Worm (Caenorhabditis elegans) whole organism, L4 larva: Measurements from ENCODE around the gene nhl-1.

ENCODE experiments used
- D1046.2 ChIP-seq: fragments of 200-800 bp; sonication (Bioruptor generic); IDR thresholded peaks from 2 replicates; pipeline ENCODE4 v1.3.6; 2022; ENCODE audit warnings: missing genetic modification characterization, missing compliant biosample characterization
- F10B5.3 ChIP-seq: sonication (generic microtip); optimal IDR thresholded peaks from 2 replicates; lab custom pipeline; 2016; ENCODE audit warnings: mild to moderate bottlenecking, missing genetic modification characterization, missing compliant biosample characterization
- F37D6.2 ChIP-seq: sonication (generic microtip); optimal IDR thresholded peaks from 2 replicates; lab custom pipeline; 2016; ENCODE audit warnings: mild to moderate bottlenecking, missing genetic modification characterization, missing compliant biosample characterization
- F44E2.7 ChIP-seq: fragments of 200-800 bp; sonication (Bioruptor generic); IDR thresholded peaks from 2 replicates; pipeline ENCODE4 v2.1.2; 2022; ENCODE audit warnings: missing genetic modification characterization, missing compliant biosample characterization
- R02D3.7 ChIP-seq: fragments of 150-350 bp; sonication (generic microtip); optimal IDR thresholded peaks from 3 replicates; lab custom pipeline; 2014; ENCODE audit warnings: missing biosample characterization, missing genetic modification characterization
- aha-1 ChIP-seq: fragments of 150-350 bp; peaks from one replicate; lab custom pipeline; 2014; ENCODE audit warnings: missing biosample characterization, missing genetic modification characterization
- aly-2 ChIP-seq: sonication (generic microtip); optimal IDR thresholded peaks from 2 replicates; lab custom pipeline; 2018; ENCODE audit warnings: missing biosample characterization, missing genetic modification characterization
- ceh-20 ChIP-seq: fragments of 200-800 bp; sonication (Bioruptor generic); IDR thresholded peaks from 2 replicates; pipeline ENCODE4 v1.3.6; 2022; ENCODE audit warnings: missing genetic modification reagents, missing genetic modification characterization, missing compliant biosample characterization
- ceh-28 ChIP-seq: fragments of 150-350 bp; optimal IDR thresholded peaks from 2 replicates; lab custom pipeline; 2014; ENCODE audit warnings: missing biosample characterization, missing genetic modification reagents, missing genetic modification characterization
- ctbp-1 ChIP-seq: fragments of 200-800 bp; sonication (Bioruptor generic); IDR thresholded peaks from 2 replicates; pipeline ENCODE4 v1.3.6; 2022; ENCODE audit warnings: missing genetic modification reagents, missing genetic modification characterization, missing compliant biosample characterization
- dmd-6 ChIP-seq: fragments of 200-800 bp; sonication (Bioruptor generic); IDR thresholded peaks from 2 replicates; pipeline ENCODE4 v1.3.6; 2022; ENCODE audit warnings: missing genetic modification reagents, missing genetic modification characterization, missing compliant biosample characterization
- dpl-1 ChIP-seq: fragments of 150-350 bp; optimal IDR thresholded peaks from 2 replicates; lab custom pipeline; 2014; ENCODE audit warnings: missing biosample characterization, missing genetic modification reagents, missing genetic modification characterization
- dve-1 ChIP-seq: sonication (generic microtip); optimal IDR thresholded peaks from 2 replicates; lab custom pipeline; 2017; ENCODE audit warnings: antibody characterized with exemption, mild to moderate bottlenecking, missing genetic modification characterization, missing compliant biosample characterization; ENCODE audit not compliant: insufficient read depth
- fkh-10 ChIP-seq: fragments of 150-350 bp; optimal IDR thresholded peaks from 2 replicates; lab custom pipeline; 2014; ENCODE audit warnings: missing biosample characterization, missing genetic modification reagents, missing genetic modification characterization
- gei-8 ChIP-seq: fragments of 200-800 bp; sonication (Bioruptor generic); optimal IDR thresholded peaks from 2 replicates; lab custom pipeline; 2018; ENCODE audit warnings: mild to moderate bottlenecking, missing genetic modification characterization, missing compliant biosample characterization
- hif-1 ChIP-seq, 2 experiments: sonication (generic microtip); optimal IDR thresholded peaks; 2 replicates each; lab custom pipeline; 2016 to 2017; ENCODE audit warnings: missing compliant biosample characterization in 2 of 2, missing genetic modification characterization in 2 of 2, missing genetic modification reagents in 2 of 2, missing genotype in 2 of 2, mild to moderate bottlenecking in 1 of 2
- hlh-11 ChIP-seq: fragments of 200-800 bp; sonication (Bioruptor generic); optimal IDR thresholded peaks from 2 replicates; lab custom pipeline; 2018; ENCODE audit warnings: mild to moderate bottlenecking, missing genetic modification characterization, missing compliant biosample characterization
- lim-7 ChIP-seq: fragments of 200-800 bp; sonication (Bioruptor generic); IDR thresholded peaks from 2 replicates; pipeline ENCODE4 v1.3.6; 2022; ENCODE audit warnings: missing genetic modification characterization, missing compliant biosample characterization
- lin-1 ChIP-seq: fragments of 200-800 bp; sonication (Bioruptor generic); IDR thresholded peaks from 2 replicates; pipeline ENCODE4 v1.3.6; 2022; ENCODE audit warnings: missing genetic modification reagents, missing genetic modification characterization, missing compliant biosample characterization
- lin-13 ChIP-seq: fragments of 150-350 bp; optimal IDR thresholded peaks from 2 replicates; lab custom pipeline; 2014; ENCODE audit warnings: missing biosample characterization, missing genetic modification reagents, missing genetic modification characterization
- lin-15B ChIP-seq: fragments of 150-350 bp; sonication (generic microtip); optimal IDR thresholded peaks from 3 replicates; lab custom pipeline; 2014; ENCODE audit warnings: missing biosample characterization, missing genetic modification characterization
- madf-5 ChIP-seq, 2 experiments: fragments of 200-800 bp; sonication (Bioruptor generic); IDR thresholded peaks; 2 replicates each; pipeline ENCODE4 v1.3.6; 2022; ENCODE audit warnings: missing compliant biosample characterization in 2 of 2, missing genetic modification characterization in 2 of 2
- mdl-1 ChIP-seq, 2 experiments: fragments of 150-350 bp in 1 of 2; sonication (generic microtip) in 1 of 2; optimal IDR thresholded peaks; 2 replicates each; lab custom pipeline; 2014 to 2017; ENCODE audit warnings: missing biosample characterization in 2 of 2, missing genetic modification characterization in 2 of 2
- mdt-29 ChIP-seq: fragments of 200-800 bp; sonication (Bioruptor generic); IDR thresholded peaks from 2 replicates; pipeline ENCODE4 v1.3.6; 2022; ENCODE audit warnings: missing genetic modification reagents, missing genetic modification characterization, missing compliant biosample characterization
- mep-1 ChIP-seq: fragments of 150-350 bp; sonication (generic microtip); optimal IDR thresholded peaks from 3 replicates; lab custom pipeline; 2014; ENCODE audit warnings: missing biosample characterization, missing genetic modification characterization
- mes-2 ChIP-seq: sonication (generic microtip); optimal IDR thresholded peaks from 2 replicates; lab custom pipeline; 2016; ENCODE audit warnings: missing genotype, mild to moderate bottlenecking, missing genetic modification characterization, missing compliant biosample characterization; ENCODE audit not compliant: poor library complexity, severe bottlenecking
- mxl-2 ChIP-seq: fragments of 200-800 bp; sonication (Bioruptor generic); conservative IDR thresholded peaks from 2 replicates; pipeline ENCODE4 v1.3.6; 2022; ENCODE audit warnings: missing genetic modification reagents, missing genetic modification characterization, missing compliant biosample characterization
- nhr-102 ChIP-seq: sonication (generic microtip); optimal IDR thresholded peaks from 2 replicates; lab custom pipeline; 2016; ENCODE audit warnings: mild to moderate bottlenecking, missing genetic modification characterization, moderate library complexity, missing compliant biosample characterization
- nhr-11 ChIP-seq: fragments of 150-350 bp; optimal IDR thresholded peaks from 2 replicates; lab custom pipeline; 2014; ENCODE audit warnings: missing biosample characterization, missing genetic modification characterization
- nhr-237 ChIP-seq: sonication (generic microtip); optimal IDR thresholded peaks from 2 replicates; lab custom pipeline; 2017; ENCODE audit warnings: missing biosample characterization, missing genetic modification characterization
- nhr-28 ChIP-seq: fragments of 150-350 bp; optimal IDR thresholded peaks from 2 replicates; lab custom pipeline; 2014; ENCODE audit warnings: missing biosample characterization, missing genetic modification characterization
- nhr-48 ChIP-seq: sonication (generic microtip); optimal IDR thresholded peaks from 2 replicates; lab custom pipeline; 2016; ENCODE audit warnings: mild to moderate bottlenecking, missing genetic modification characterization, missing compliant biosample characterization
- nhr-77 ChIP-seq: fragments of 150-350 bp; optimal IDR thresholded peaks from 2 replicates; lab custom pipeline; 2014; ENCODE audit warnings: missing biosample characterization, missing genetic modification characterization
- rbr-2 ChIP-seq: sonication (generic microtip); optimal IDR thresholded peaks from 2 replicates; lab custom pipeline; 2016; ENCODE audit warnings: missing genotype, missing genetic modification characterization, missing compliant biosample characterization
- saeg-2 ChIP-seq: fragments of 200-800 bp; sonication (Bioruptor generic); IDR thresholded peaks from 2 replicates; pipeline ENCODE4 v1.3.6; 2022; ENCODE audit warnings: missing genetic modification reagents, missing genetic modification characterization, missing compliant biosample characterization
- snpc-4 ChIP-seq: fragments of 150-350 bp; optimal IDR thresholded peaks from 2 replicates; lab custom pipeline; 2014; ENCODE audit warnings: missing biosample characterization, missing genetic modification characterization
- tag-97 ChIP-seq: fragments of 200-800 bp; sonication (Bioruptor generic); IDR thresholded peaks from 2 replicates; pipeline ENCODE4 v1.3.6; 2022; ENCODE audit warnings: missing genetic modification characterization, missing compliant biosample characterization
- tra-1 ChIP-seq: fragments of 200-800 bp; sonication (Bioruptor generic); IDR thresholded peaks from 2 replicates; pipeline ENCODE4 v1.3.6; 2022; ENCODE audit warnings: missing genetic modification reagents, missing genetic modification characterization, missing compliant biosample characterization
- unc-62 ChIP-seq, 3 experiments: fragments of 150-350 bp in 1 of 3; sonication (generic microtip); optimal IDR thresholded peaks in 2 of 3; peaks in 1 of 3; 1 replicate in 1 of 3; 2 replicates in 2 of 3; lab custom pipeline; 2014 to 2017; ENCODE audit warnings: missing biosample characterization in 3 of 3, missing genetic modification characterization in 3 of 3, missing genetic modification reagents in 3 of 3, missing genotype in 1 of 3
- zag-1 ChIP-seq: fragments of 150-350 bp; optimal IDR thresholded peaks from 2 replicates; lab custom pipeline; 2014; ENCODE audit warnings: missing biosample characterization, missing genetic modification characterization
- zfp-3 ChIP-seq: fragments of 200-800 bp; sonication (Bioruptor generic); conservative IDR thresholded peaks from 2 replicates; pipeline ENCODE4 v1.3.6; 2022; ENCODE audit warnings: missing genetic modification reagents, missing genetic modification characterization, missing compliant biosample characterization
- ztf-7 ChIP-seq: fragments of 150-350 bp; optimal IDR thresholded peaks from 2 replicates; lab custom pipeline; 2014; ENCODE audit warnings: missing biosample characterization, missing genetic modification characterization

nhl-1 gene

DNA sequence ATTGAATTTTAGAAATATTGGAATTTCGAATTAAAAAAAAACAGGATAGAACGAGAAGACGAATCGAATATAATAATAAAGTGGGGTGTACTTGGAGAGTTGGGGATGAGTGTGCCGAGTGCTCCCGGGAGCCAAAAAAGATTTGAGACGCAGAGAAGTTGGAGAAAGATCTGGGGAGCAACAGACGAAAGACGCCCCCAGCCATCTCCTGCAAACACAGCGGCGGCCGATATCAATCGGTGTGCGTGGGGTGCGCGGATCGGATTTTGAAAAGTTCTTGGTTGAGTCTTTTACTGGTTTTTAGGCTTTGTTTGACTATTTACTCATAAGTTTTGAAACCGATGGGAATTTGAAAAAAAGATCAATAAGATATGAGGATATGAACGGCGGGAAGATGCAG lies at the start of gene nhl-1:
Gene nhl-1 (minus strand): TSS at position 101 of the 400 bp plus-strand sequence.
- TF ChIP-seq tag-97 (GFP tag; lab: Robert Waterston, UW) (no peak), lin-13 (GFP tag; lab: Kevin White, UChicago) (no peak), mxl-2 (GFP tag; lab: Robert Waterston, UW) (no peak), mdt-29 (GFP tag; lab: Robert Waterston, UW) (no peak), mep-1 (tag; lab: Kevin White, UChicago) (no peak), ceh-20 (GFP tag; lab: Robert Waterston, UW) (no peak), F37D6.2 (tag; lab: Kevin White, UChicago) (no peak), dmd-6 (GFP tag; lab: Robert Waterston, UW) (no peak), zag-1 (tag; lab: Kevin White, UChicago) (no peak), hif-1 (tag; optimal IDR thresholded peaks at IDR 0.05; lab: Kevin White, UChicago) (no peak), nhr-11 (tag; lab: Kevin White, UChicago) (no peak), nhr-102 (tag; lab: Kevin White, UChicago) (no peak), ceh-28 (tag; lab: Kevin White, UChicago) (no peak), ztf-7 (no peak)

DNA sequence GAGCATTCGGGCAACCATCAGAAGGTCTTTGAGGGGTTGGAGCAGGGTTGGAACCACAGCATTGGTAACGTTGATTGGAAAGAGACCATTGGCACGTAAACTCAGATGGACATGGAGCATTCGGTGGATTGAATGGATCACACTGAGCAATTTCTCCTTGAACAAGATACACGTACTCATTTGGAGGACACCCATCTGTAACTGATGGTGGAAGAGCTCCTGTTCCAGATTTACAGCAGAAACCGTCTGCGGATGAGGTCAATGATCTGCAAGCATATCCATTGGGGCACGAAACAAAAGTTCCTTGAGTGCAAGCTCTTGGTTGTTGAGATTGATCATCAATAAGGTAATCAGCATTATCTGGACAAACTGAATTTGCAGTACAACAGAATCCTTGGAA lies 48.3 kb upstream of the nhl-1 start:
- TF ChIP-seq F10B5.3 (tag; lab: Kevin White, UChicago) (no peak), lin-15B (tag; lab: Kevin White, UChicago) (no peak), unc-62 (GFP tag; optimal IDR thresholded peaks at IDR 0.05 in 1 of 2; lab: Kevin White, UChicago) (peak in 1 of 2 experiments; percentile 92), unc-62 (tag; optimal IDR thresholded peaks at IDR 0.05; lab: Kevin White, UChicago) (no peak), R02D3.7 (no peak), nhr-77 (tag; lab: Kevin White, UChicago) (no peak)

DNA sequence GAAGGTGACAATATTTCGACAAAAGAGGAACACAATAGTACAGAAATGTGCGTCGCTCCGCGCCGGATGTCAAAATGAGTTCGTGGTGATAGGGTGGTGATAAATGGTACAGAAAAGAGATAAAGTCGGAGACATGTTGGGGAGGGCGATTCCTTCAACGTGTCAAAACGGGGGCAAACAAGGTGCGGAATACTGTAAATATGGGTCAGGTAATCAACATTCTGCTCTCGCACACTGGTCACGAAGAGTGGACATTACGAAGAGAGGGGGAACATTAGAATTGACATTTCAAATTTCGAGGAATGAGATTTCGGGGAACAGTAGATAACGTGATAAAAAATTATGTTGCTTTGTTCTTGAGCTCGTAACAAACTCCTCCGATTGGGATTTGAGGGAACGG lies 45.9 kb upstream of the nhl-1 start, which contains the start of gene ZC84.6:
Gene ZC84.6 (minus strand): TSS at position 101 of the 400 bp plus-strand sequence.
- TF ChIP-seq lin-13 (GFP tag; lab: Kevin White, UChicago) = no peak
- TF ChIP-seq lim-7 (GFP tag; lab: Robert Waterston, UW) = no peak
- no peak for TF ChIP-seq mdl-1 (tag; optimal IDR thresholded peaks at IDR 0.05; lab: Kevin White, UChicago)
- no peak for TF ChIP-seq nhr-48 (tag; lab: Kevin White, UChicago)
- no peak for TF ChIP-seq F44E2.7 (GFP tag; lab: Robert Waterston, UW)
- TF ChIP-seq dve-1 (tag; lab: Kevin White, UChicago) = no peak
- no peak for TF ChIP-seq rbr-2 (tag; lab: Kevin White, UChicago)
- no peak for TF ChIP-seq mdt-29 (GFP tag; lab: Robert Waterston, UW)
- TF ChIP-seq aly-2 (tag; lab: Kevin White, UChicago) = no peak
- no peak for TF ChIP-seq fkh-10 (GFP tag; lab: Kevin White, UChicago)
- no peak for TF ChIP-seq D1046.2 (GFP tag; lab: Robert Waterston, UW)
- no peak for TF ChIP-seq snpc-4 (tag; lab: Kevin White, UChicago)
- no peak for TF ChIP-seq nhr-237 (tag; lab: Kevin White, UChicago)
- TF ChIP-seq ctbp-1 = no peak
- TF ChIP-seq lin-1 (GFP tag; lab: Robert Waterston, UW) = no peak
- no peak for TF ChIP-seq nhr-28 (tag; lab: Kevin White, UChicago)

DNA sequence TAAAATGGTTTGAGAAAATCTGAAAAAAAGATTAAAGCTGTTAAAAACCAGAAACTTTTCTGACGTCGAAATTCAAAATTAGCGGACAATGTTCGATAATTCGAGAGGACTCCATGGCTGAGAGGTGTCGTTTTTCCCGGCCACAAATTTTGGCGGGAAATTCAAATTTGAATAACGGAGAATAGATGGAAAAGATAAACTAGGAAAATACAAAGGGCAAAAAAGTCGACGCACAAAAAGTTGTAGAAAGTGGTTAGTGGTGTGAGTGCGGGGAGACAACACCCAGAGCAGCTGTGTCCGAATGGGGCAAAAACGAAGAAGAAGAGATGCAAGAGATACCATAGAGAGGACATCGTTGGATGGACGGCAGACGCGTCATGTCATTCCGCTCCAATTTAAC lies 37.4 kb upstream of the nhl-1 start, which contains the start of gene cls-3:
Gene cls-3 (minus strand): TSS at position 19 of the 400 bp plus-strand sequence.
- TF ChIP-seq saeg-2 (GFP tag; lab: Robert Waterston, UW) = no peak
- TF ChIP-seq zfp-3 (GFP tag; lab: Robert Waterston, UW) = no peak
- no peak for TF ChIP-seq hlh-11 (tag; lab: Kevin White, UChicago)
- TF ChIP-seq dpl-1 (GFP tag; lab: Kevin White, UChicago) = peak; percentile 90
- TF ChIP-seq madf-5 (GFP tag; IDR thresholded peaks at IDR 0.05; lab: Robert Waterston, UW) = no peak
- TF ChIP-seq aha-1 = no peak
- no peak for TF ChIP-seq nhr-48 (tag; lab: Kevin White, UChicago)
- no peak for TF ChIP-seq gei-8 (GFP tag; lab: Kevin White, UChicago)
- no peak for TF ChIP-seq tra-1 (GFP tag; lab: Robert Waterston, UW)
- peak; percentile 88 for TF ChIP-seq mes-2 (tag; lab: Kevin White, UChicago)
